Worm (Caenorhabditis elegans) whole organism, late embryonic: ENCODE measurements around the gene irld-55.

Source experiments
- F13H6.1 ChIP-seq: sonication (generic microtip); optimal IDR thresholded peaks from 2 replicates; lab custom pipeline; 2016; ENCODE audit warnings: missing genetic modification characterization, missing compliant biosample characterization
- ama-1 ChIP-seq: fragments of 150-350 bp; optimal IDR thresholded peaks from 2 replicates; lab custom pipeline; 2014
- ceh-9 ChIP-seq: sonication (generic microtip); optimal IDR thresholded peaks from 2 replicates; lab custom pipeline; 2016; ENCODE audit warnings: mild to moderate bottlenecking, missing genetic modification characterization, inconsistent platforms, missing compliant biosample characterization
- elt-4 ChIP-seq: sonication (generic microtip); optimal IDR thresholded peaks from 2 replicates; lab custom pipeline; 2016; ENCODE audit warnings: missing genetic modification characterization, missing compliant biosample characterization
- ets-4 ChIP-seq: sonication (generic microtip); optimal IDR thresholded peaks from 2 replicates; lab custom pipeline; 2016; ENCODE audit warnings: missing genetic modification characterization, missing compliant biosample characterization
- lin-11 ChIP-seq: fragments of 200-800 bp; sonication (Bioruptor generic); optimal IDR thresholded peaks from 2 replicates; lab custom pipeline; 2018; ENCODE audit warnings: mild to moderate bottlenecking, missing genetic modification characterization, missing compliant biosample characterization
- nfya-1 ChIP-seq: sonication (generic microtip); optimal IDR thresholded peaks from 2 replicates; lab custom pipeline; 2017; ENCODE audit warnings: missing genetic modification characterization, mild to moderate bottlenecking, missing compliant biosample characterization, antibody characterized with exemption, moderate library complexity
- nhr-11 ChIP-seq: fragments of 150-350 bp; optimal IDR thresholded peaks from 2 replicates; lab custom pipeline; 2014; ENCODE audit warnings: missing biosample characterization, missing genetic modification characterization
- npax-4 ChIP-seq: sonication (generic microtip); optimal IDR thresholded peaks from 2 replicates; lab custom pipeline; 2016; ENCODE audit warnings: missing genetic modification characterization, missing compliant biosample characterization
- pax-1 ChIP-seq: fragments of 150-350 bp; optimal IDR thresholded peaks from 2 replicates; lab custom pipeline; 2014; ENCODE audit warnings: missing biosample characterization, missing genetic modification characterization
- pqm-1 ChIP-seq: sonication (generic microtip); optimal IDR thresholded peaks from 2 replicates; lab custom pipeline; 2016; ENCODE audit warnings: missing genetic modification characterization, missing compliant biosample characterization
- pros-1 ChIP-seq: fragments of 150-350 bp; optimal IDR thresholded peaks from 2 replicates; lab custom pipeline; 2014; ENCODE audit warnings: missing biosample characterization, missing genetic modification reagents, missing genetic modification characterization

DNA sequence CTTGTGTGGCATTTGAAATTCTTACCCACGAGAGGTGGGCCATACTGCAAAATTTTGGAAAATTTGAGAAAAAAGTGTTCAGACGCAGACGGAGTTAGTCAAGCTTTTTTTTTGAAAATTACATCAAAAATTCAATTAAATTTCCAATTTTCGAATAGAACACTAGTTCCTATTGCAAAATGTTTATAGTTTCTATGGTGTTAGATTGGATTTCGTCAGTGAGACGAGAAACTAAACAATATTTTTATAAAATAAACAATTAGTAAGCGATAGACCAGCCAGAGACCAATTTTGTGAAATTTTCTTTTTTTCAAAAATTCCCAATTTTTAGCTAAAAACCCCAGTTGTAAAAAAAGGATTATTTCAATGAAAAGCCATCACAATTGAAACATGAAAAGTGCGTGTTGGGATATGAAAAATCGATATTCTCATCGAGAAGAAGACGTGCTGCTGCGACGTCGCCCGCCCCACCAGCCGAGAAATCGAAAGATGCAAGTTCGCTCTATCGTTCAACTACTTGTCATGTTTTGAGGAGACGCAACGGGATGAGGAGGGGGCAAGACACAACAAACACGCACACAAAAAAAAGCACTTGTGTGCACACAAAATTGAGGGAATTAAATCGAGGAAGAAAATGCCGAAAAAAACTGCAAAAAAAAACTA, 40.1 kb upstream of the irld-55 start, which contains the start of gene dnbp-1:
- TF ChIP-seq pros-1 = peak; percentile 48
- TF ChIP-seq ceh-9 = no peak
- no peak for TF ChIP-seq pqm-1
- TF ChIP-seq nfya-1 (tag; lab: Kevin White, UChicago) = peak; percentile 43
- TF ChIP-seq lin-11 (tag; lab: Kevin White, UChicago) = no peak
- no peak for TF ChIP-seq nhr-11 (tag; lab: Kevin White, UChicago)
- no peak for TF ChIP-seq F13H6.1 (tag; lab: Kevin White, UChicago)
- TF ChIP-seq ets-4 = peak; percentile 15
- TF ChIP-seq pax-1 = no peak
- no peak for TF ChIP-seq ama-1
- no peak for TF ChIP-seq elt-4 (tag; lab: Kevin White, UChicago)
- no peak for TF ChIP-seq npax-4 (tag; lab: Kevin White, UChicago)
